Fruit fly (Drosophila melanogaster): ENCODE results near the gene Mi-2.

Gene Mi-2

DNA sequence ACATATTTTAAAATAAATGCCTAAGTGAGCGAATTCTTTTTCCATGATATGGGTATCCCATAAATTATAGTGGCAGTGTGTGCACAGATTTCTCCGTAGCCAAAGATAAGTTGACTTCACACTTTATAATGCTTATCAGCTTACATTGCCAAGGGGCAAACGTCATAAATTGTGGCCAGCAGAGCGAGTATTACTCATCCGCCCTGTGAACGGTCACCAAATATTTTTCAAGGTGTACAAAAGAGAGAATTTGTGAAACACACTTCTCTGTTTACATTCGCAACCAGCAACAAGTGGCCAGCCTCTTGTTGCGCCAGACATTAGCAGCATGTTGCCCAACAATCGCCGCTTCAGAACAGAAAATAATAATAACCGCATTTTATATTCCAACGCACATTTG, 22.9 kb upstream of the Mi-2 start (continued):
- TF ChIP-seq gem (tag; optimal IDR thresholded peaks at IDR 0.05): peak; percentile 27
- no peak for TF ChIP-seq CG3995 (GFP tag; optimal IDR thresholded peaks at IDR 0.05)
- TF ChIP-seq CG10321 (GFP tag; IDR thresholded peaks at IDR 0.05): no peak
- peak in 1 of 2 experiments; percentile 12 for TF ChIP-seq insv (GFP tag; optimal IDR thresholded peaks at IDR 0.05)
- TF ChIP-seq pfk (GFP tag; optimal IDR thresholded peaks at IDR 0.05): no peak
- TF ChIP-seq vnd (GFP tag; IDR thresholded peaks at IDR 0.05; ENCODE audit: partially characterized antibody): no peak
- no peak for TF ChIP-seq nmo (GFP tag; optimal IDR thresholded peaks at IDR 0.05)
- TF ChIP-seq CG30403 (GFP tag; optimal IDR thresholded peaks at IDR 0.05): no peak
- no peak for TF ChIP-seq z (GFP tag; IDR thresholded peaks at IDR 0.05)
- TF ChIP-seq CG5245 (GFP tag; optimal IDR thresholded peaks at IDR 0.05): no peak
- no peak for TF ChIP-seq CG15073 (GFP tag; optimal IDR thresholded peaks at IDR 0.05)
- peak; percentile 24 for TF ChIP-seq ems (GFP tag; optimal IDR thresholded peaks at IDR 0.05)
- no peak for TF ChIP-seq ash1 (GFP tag; optimal IDR thresholded peaks at IDR 0.05)
- no peak for TF ChIP-seq pum (GFP tag; optimal IDR thresholded peaks at IDR 0.05)
- no peak for TF ChIP-seq bigmax (GFP tag; optimal IDR thresholded peaks at IDR 0.05)
- no peak for TF ChIP-seq fd102C (GFP tag; optimal IDR thresholded peaks at IDR 0.05)
- TF ChIP-seq zen2 (GFP tag; IDR thresholded peaks at IDR 0.05; ENCODE audit: partially characterized antibody): no peak
- peak; percentile 25 for TF ChIP-seq CG11723 (GFP tag; optimal IDR thresholded peaks at IDR 0.05)
- TF ChIP-seq BEAF-32 (GFP tag; optimal IDR thresholded peaks at IDR 0.05): no peak
- no peak for TF ChIP-seq tin (GFP tag; optimal IDR thresholded peaks at IDR 0.05)
- TF ChIP-seq cas (GFP tag; IDR thresholded peaks at IDR 0.05): no peak
- peak in 1 of 2 experiments; percentile 28 for TF ChIP-seq Hr78 (GFP tag; optimal IDR thresholded peaks at IDR 0.05)
- no peak for TF ChIP-seq Stat92E (GFP tag; optimal IDR thresholded peaks at IDR 0.05)
- peak; percentile 17 for TF ChIP-seq Antp (GFP tag; optimal IDR thresholded peaks at IDR 0.05)
- TF ChIP-seq pnt (GFP tag; optimal IDR thresholded peaks at IDR 0.05): no peak
- TF ChIP-seq CG7745 (tag; optimal IDR thresholded peaks at IDR 0.05): no peak
- TF ChIP-seq Spps (tag; optimal IDR thresholded peaks at IDR 0.05): no peak
- TF ChIP-seq CG1603 (tag; optimal IDR thresholded peaks at IDR 0.05): peak; percentile 47
- peak; percentile 12 for TF ChIP-seq CG4854 (GFP tag; optimal IDR thresholded peaks at IDR 0.05)
- no peak for TF ChIP-seq Taf1 (GFP tag; IDR thresholded peaks at IDR 0.05)
- no peak for TF ChIP-seq Ets97D (GFP tag; optimal IDR thresholded peaks at IDR 0.05)
- TF ChIP-seq lov (optimal IDR thresholded peaks at IDR 0.05): no peak
- no peak for TF ChIP-seq lov (GFP tag; IDR thresholded peaks at IDR 0.05)
- TF ChIP-seq CG13123 (GFP tag; optimal IDR thresholded peaks at IDR 0.05): no peak
- no peak for TF ChIP-seq CG8290 (GFP tag; optimal IDR thresholded peaks at IDR 0.05)
- peak in 1 of 2 experiments; percentile 70 for TF ChIP-seq CG8290 (tag; optimal IDR thresholded peaks at IDR 0.05)
- TF ChIP-seq amos (GFP tag; IDR thresholded peaks at IDR 0.05; ENCODE audit: partially characterized antibody): no peak
- no peak for TF ChIP-seq sisA (GFP tag; IDR thresholded peaks at IDR 0.05)
- no peak for TF ChIP-seq sqz (GFP tag; optimal IDR thresholded peaks at IDR 0.05)
- TF ChIP-seq CG33213 (GFP tag; optimal IDR thresholded peaks at IDR 0.05): no peak
- no peak for TF ChIP-seq CG9215 (GFP tag; IDR thresholded peaks at IDR 0.05)
- TF ChIP-seq oc (tag; optimal IDR thresholded peaks at IDR 0.05): no peak
- TF ChIP-seq kay (GFP tag; optimal IDR thresholded peaks at IDR 0.05): peak; percentile 80
- no peak for TF ChIP-seq Camta (GFP tag; optimal IDR thresholded peaks at IDR 0.05)
- no peak for TF ChIP-seq CG17361 (GFP tag; IDR thresholded peaks at IDR 0.05)
- TF ChIP-seq Sox100B (GFP tag; optimal IDR thresholded peaks at IDR 0.05): peak; percentile 17
- no peak for TF ChIP-seq Gug (GFP tag; IDR thresholded peaks at IDR 0.05)
- TF ChIP-seq Dfd (GFP tag; optimal IDR thresholded peaks at IDR 0.05): no peak
- TF ChIP-seq CG3163 (GFP tag; optimal IDR thresholded peaks at IDR 0.05): peak; percentile 52
- TF ChIP-seq CG7357 (GFP tag; IDR thresholded peaks at IDR 0.05): no peak
- peak; percentile 11 for TF ChIP-seq CG18619 (GFP tag; optimal IDR thresholded peaks at IDR 0.05)
- TF ChIP-seq otp (GFP tag; IDR thresholded peaks at IDR 0.05): peak; percentile 61; the same call in 1 of the 3 replicates

Data from whole organism, embryonic.